Fruit fly (Drosophila melanogaster): ENCODE data around the gene CG11357.

Gene CG11357

DNA sequence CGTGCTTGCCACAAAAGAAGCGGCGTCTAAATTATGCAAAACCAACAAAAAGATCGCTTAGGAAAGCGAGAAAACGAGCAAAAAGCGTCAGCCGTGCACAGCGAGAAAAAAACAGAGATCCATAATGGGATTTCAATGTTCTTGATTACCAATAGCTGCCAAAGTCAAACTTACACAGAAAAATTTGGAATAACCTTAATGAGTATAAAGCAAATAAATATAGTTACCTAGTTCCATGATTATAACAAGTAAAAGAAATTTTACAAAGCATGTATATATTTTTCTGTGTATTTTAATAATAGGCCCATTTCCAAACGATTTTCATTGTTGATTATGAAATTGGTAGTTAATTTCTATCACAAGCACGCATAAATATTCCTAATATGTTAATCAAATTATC, 7.9 kb upstream of the CG11357 start (continued):
- TF ChIP-seq CG17359 (tag; optimal IDR thresholded peaks at IDR 0.05) (peak; percentile 81), YL-1 (GFP tag; optimal IDR thresholded peaks at IDR 0.05) (no peak), CG43689 (GFP tag; IDR thresholded peaks at IDR 0.05) (no peak), Mrtf (GFP tag; IDR thresholded peaks at IDR 0.05) (0 out of 3 replicates have a peak, but pooled peaks have one; percentile 15), zfh1 (GFP tag; IDR thresholded peaks at IDR 0.05) (peak; percentile 39; the same call in 1 of the 3 replicates), CG17328 (GFP tag; IDR thresholded peaks at IDR 0.05) (no peak; the same call in 1 of the 2 replicates), CG33557 (GFP tag; optimal IDR thresholded peaks at IDR 0.05) (no peak), CG11093 (GFP tag; IDR thresholded peaks at IDR 0.05) (0 out of 3 replicates have a peak, but pooled peaks have one; percentile 11), Usf (GFP tag; optimal IDR thresholded peaks at IDR 0.05) (no peak), CG18011 (GFP tag; optimal IDR thresholded peaks at IDR 0.05) (no peak), ranshi (GFP tag; IDR thresholded peaks at IDR 0.05) (0 out of 2 replicates have a peak, but pooled peaks have one; percentile 9), gsb-n (tag; optimal IDR thresholded peaks at IDR 0.05) (no peak), dmrt99B (tag; optimal IDR thresholded peaks at IDR 0.05) (peak; percentile 83), pzg (GFP tag; optimal IDR thresholded peaks at IDR 0.05) (no peak), CG7357 (GFP tag; IDR thresholded peaks at IDR 0.05) (no peak), CG12155 (GFP tag; optimal IDR thresholded peaks at IDR 0.05) (no peak), Doc3 (GFP tag; IDR thresholded peaks at IDR 0.05; ENCODE audit: partially characterized antibody) (no peak), CG7372 (GFP tag; IDR thresholded peaks at IDR 0.05) (no peak), tll (GFP tag; optimal IDR thresholded peaks at IDR 0.05) (no peak), amos (GFP tag; IDR thresholded peaks at IDR 0.05; ENCODE audit: partially characterized antibody) (no peak), CG8924 (tag; optimal IDR thresholded peaks at IDR 0.05) (peak; percentile 12), Dbx (GFP tag; IDR thresholded peaks at IDR 0.05) (no peak), CG12071 (GFP tag; optimal IDR thresholded peaks at IDR 0.05) (no peak), CG4854 (GFP tag; optimal IDR thresholded peaks at IDR 0.05) (no peak), CG13894 (tag; optimal IDR thresholded peaks at IDR 0.05) (no peak), CG7963 (GFP tag; IDR thresholded peaks at IDR 0.05; ENCODE audit: partially characterized antibody) (no peak), gfzf (GFP tag; optimal IDR thresholded peaks at IDR 0.05) (no peak), kay (GFP tag; optimal IDR thresholded peaks at IDR 0.05) (no peak), zf30C (GFP tag; optimal IDR thresholded peaks at IDR 0.05) (no peak), mam (GFP tag; optimal IDR thresholded peaks at IDR 0.05) (no peak), CG11695 (GFP tag; IDR thresholded peaks at IDR 0.05) (no peak; the same call in 2 of the 3 replicates), CG1602 (GFP tag; optimal IDR thresholded peaks at IDR 0.05) (no peak), CG7745 (tag; optimal IDR thresholded peaks at IDR 0.05) (no peak), Fer1 (GFP tag; optimal IDR thresholded peaks at IDR 0.05) (peak; percentile 2), CG9437 (GFP tag; optimal IDR thresholded peaks at IDR 0.05) (no peak), pros (GFP tag; optimal IDR thresholded peaks at IDR 0.05) (no peak), ham (GFP tag; IDR thresholded peaks at IDR 0.05) (no peak), CG12299 (tag; optimal IDR thresholded peaks at IDR 0.05) (no peak), unpg (GFP tag; optimal IDR thresholded peaks at IDR 0.05) (peak; percentile 53), CG13296 (GFP tag; optimal IDR thresholded peaks at IDR 0.05) (peak; percentile 32), her (GFP tag; optimal IDR thresholded peaks at IDR 0.05) (no peak), ap (GFP tag; IDR thresholded peaks at IDR 0.05) (0 out of 2 replicates have a peak, but pooled peaks have one; percentile 9), stc (GFP tag; IDR thresholded peaks at IDR 0.05) (peak; percentile 40; the same call in 1 of the 2 replicates), CG13775 (GFP tag; optimal IDR thresholded peaks at IDR 0.05) (no peak), D (optimal IDR thresholded peaks at IDR 0.05) (no peak), D (GFP tag; optimal IDR thresholded peaks at IDR 0.05) (peak; percentile 47), vfl (GFP tag; optimal IDR thresholded peaks at IDR 0.05) (no peak), Six4 (GFP tag; optimal IDR thresholded peaks at IDR 0.05) (no peak), Dref (GFP tag; IDR thresholded peaks at IDR 0.05) (no peak), CG11085 (GFP tag; IDR thresholded peaks at IDR 0.05) (no peak), dysf (GFP tag; IDR thresholded peaks at IDR 0.05) (no peak; the same call in 2 of the 3 replicates)

All from whole organism, embryonic.